Worm (Caenorhabditis elegans): Measurements from ENCODE around the gene tut-2.

tut-2 gene

ce11 chrV:10657959-10658358 lies at the start of gene tut-2:
TSS of gene tut-2 (plus strand) at chrV:10658235.
- TF ChIP-seq ztf-29 (GFP tag; IDR thresholded peaks at IDR 0.05) (0 out of 2 replicates have a peak, but pooled peaks have one; percentile 6), T22C8.4 (GFP tag; IDR thresholded peaks at IDR 0.05) (no peak)

ce11 chrV:10615496-10615895 lies 42.5 kb upstream of the tut-2 start, which contains the start of gene H09F14.1:
TSS of gene H09F14.1 (minus strand) at chrV:10615596.
- TF ChIP-seq T22C8.4 (GFP tag; IDR thresholded peaks at IDR 0.05) (no peak), ref-1 (GFP tag; conservative IDR thresholded peaks at IDR 0.05) (no peak), cog-1 (tag; optimal IDR thresholded peaks at IDR 0.05) (no peak), tab-1 (GFP tag; IDR thresholded peaks at IDR 0.05) (no peak), ztf-29 (GFP tag; IDR thresholded peaks at IDR 0.05) (no peak), ztf-23 (GFP tag; IDR thresholded peaks at IDR 0.05) (no peak), flt-1 (GFP tag; IDR thresholded peaks at IDR 0.05) (no peak), med-1 (GFP tag; optimal IDR thresholded peaks at IDR 0.05; ENCODE audit: insufficient read depth) (no peak), klf-2 (GFP tag; conservative IDR thresholded peaks at IDR 0.05) (no peak)

ce11 chrV:10630497-10630896 lies 27.5 kb upstream of the tut-2 start:
- TF ChIP-seq med-1 (GFP tag; optimal IDR thresholded peaks at IDR 0.05; ENCODE audit: insufficient read depth) (no peak), T22C8.4 (GFP tag; IDR thresholded peaks at IDR 0.05) (no peak), flt-1 (GFP tag; IDR thresholded peaks at IDR 0.05) (no peak), klf-2 (GFP tag; conservative IDR thresholded peaks at IDR 0.05) (no peak), ztf-29 (GFP tag; IDR thresholded peaks at IDR 0.05) (no peak), tab-1 (GFP tag; IDR thresholded peaks at IDR 0.05) (no peak), ztf-23 (GFP tag; IDR thresholded peaks at IDR 0.05) (no peak), ref-1 (GFP tag; conservative IDR thresholded peaks at IDR 0.05) (no peak), cog-1 (tag; optimal IDR thresholded peaks at IDR 0.05) (no peak)

ce11 chrV:10632758-10633157 lies 25.3 kb upstream of the tut-2 start, which contains the start of gene mab-23:
TSS of gene mab-23 (plus strand) at chrV:10633058.
- TF ChIP-seq T22C8.4 (GFP tag; IDR thresholded peaks at IDR 0.05) (no peak), ref-1 (GFP tag; conservative IDR thresholded peaks at IDR 0.05) (no peak), klf-2 (GFP tag; conservative IDR thresholded peaks at IDR 0.05) (no peak), ztf-23 (GFP tag; IDR thresholded peaks at IDR 0.05) (no peak), ztf-29 (GFP tag; IDR thresholded peaks at IDR 0.05) (no peak), cog-1 (tag; optimal IDR thresholded peaks at IDR 0.05) (no peak)

ce11 chrV:10635722-10636121 lies 22.3 kb upstream of the tut-2 start, which contains the start of gene kvs-2:
TSS of gene kvs-2 (plus strand) at chrV:10636022.
- TF ChIP-seq ztf-23 (GFP tag; IDR thresholded peaks at IDR 0.05) (no peak), ztf-29 (GFP tag; IDR thresholded peaks at IDR 0.05) (no peak), cog-1 (tag; optimal IDR thresholded peaks at IDR 0.05) (no peak), med-1 (GFP tag; optimal IDR thresholded peaks at IDR 0.05; ENCODE audit: insufficient read depth) (no peak), klf-2 (GFP tag; conservative IDR thresholded peaks at IDR 0.05) (no peak), T22C8.4 (GFP tag; IDR thresholded peaks at IDR 0.05) (no peak), ref-1 (GFP tag; conservative IDR thresholded peaks at IDR 0.05) (no peak), flt-1 (GFP tag; IDR thresholded peaks at IDR 0.05) (no peak), tab-1 (GFP tag; IDR thresholded peaks at IDR 0.05) (no peak)

ce11 chrV:10640977-10641376 lies 17.1 kb upstream of the tut-2 start:
- TF ChIP-seq T22C8.4 (GFP tag; IDR thresholded peaks at IDR 0.05) (no peak), klf-2 (GFP tag; conservative IDR thresholded peaks at IDR 0.05) (no peak)

- TF ChIP-seq cog-1 (tag; optimal IDR thresholded peaks at IDR 0.05): no peak
- TF ChIP-seq ztf-23 (GFP tag; IDR thresholded peaks at IDR 0.05): no peak
- no peak for TF ChIP-seq flt-1 (GFP tag; IDR thresholded peaks at IDR 0.05)
- TF ChIP-seq T22C8.4 (GFP tag; IDR thresholded peaks at IDR 0.05): no peak
- TF ChIP-seq ztf-29 (GFP tag; IDR thresholded peaks at IDR 0.05): no peak
- TF ChIP-seq med-1 (GFP tag; optimal IDR thresholded peaks at IDR 0.05; ENCODE audit: insufficient read depth): no peak
- no peak for TF ChIP-seq klf-2 (GFP tag; conservative IDR thresholded peaks at IDR 0.05)
- TF ChIP-seq tab-1 (GFP tag; IDR thresholded peaks at IDR 0.05): no peak
- TF ChIP-seq ref-1 (GFP tag; conservative IDR thresholded peaks at IDR 0.05): no peak
These were observed 10.9 kb upstream of the tut-2 start, which contains the start of the genes C32C4.3 and C32C4.16 for ce11 chrV:10647043-10647611. TSS of gene C32C4.3 (minus strand) at chrV:10647143. TSS of gene C32C4.16 (plus strand) at chrV:10647561.

ce11 chrV:10648146-10648545 lies 9.9 kb upstream of the tut-2 start, which contains the start of gene aqp-6:
TSS of gene aqp-6 (plus strand) at chrV:10648446.
- TF ChIP-seq ztf-29 (GFP tag; IDR thresholded peaks at IDR 0.05) (no peak), cog-1 (tag; optimal IDR thresholded peaks at IDR 0.05) (no peak), flt-1 (GFP tag; IDR thresholded peaks at IDR 0.05) (no peak), ztf-23 (GFP tag; IDR thresholded peaks at IDR 0.05) (no peak), T22C8.4 (GFP tag; IDR thresholded peaks at IDR 0.05) (no peak), tab-1 (GFP tag; IDR thresholded peaks at IDR 0.05) (no peak), med-1 (GFP tag; optimal IDR thresholded peaks at IDR 0.05; ENCODE audit: insufficient read depth) (no peak), ref-1 (GFP tag; conservative IDR thresholded peaks at IDR 0.05) (no peak), klf-2 (GFP tag; conservative IDR thresholded peaks at IDR 0.05) (no peak)

ce11 chrV:10654165-10654564 lies 3.9 kb upstream of the tut-2 start, which contains the start of gene ugt-35:
TSS of gene ugt-35 (minus strand) at chrV:10654265.
- TF ChIP-seq ztf-23 (GFP tag; IDR thresholded peaks at IDR 0.05): no peak
- no peak for TF ChIP-seq tab-1 (GFP tag; IDR thresholded peaks at IDR 0.05)
- no peak for TF ChIP-seq ref-1 (GFP tag; conservative IDR thresholded peaks at IDR 0.05)
- no peak for TF ChIP-seq klf-2 (GFP tag; conservative IDR thresholded peaks at IDR 0.05)
- TF ChIP-seq T22C8.4 (GFP tag; IDR thresholded peaks at IDR 0.05): no peak
- no peak for TF ChIP-seq flt-1 (GFP tag; IDR thresholded peaks at IDR 0.05)
- TF ChIP-seq cog-1 (tag; optimal IDR thresholded peaks at IDR 0.05): no peak
- no peak for TF ChIP-seq ztf-29 (GFP tag; IDR thresholded peaks at IDR 0.05)
- no peak for TF ChIP-seq med-1 (GFP tag; optimal IDR thresholded peaks at IDR 0.05; ENCODE audit: insufficient read depth)

- no peak for TF ChIP-seq ztf-29 (GFP tag; IDR thresholded peaks at IDR 0.05)
- TF ChIP-seq tab-1 (GFP tag; IDR thresholded peaks at IDR 0.05): no peak
- no peak for TF ChIP-seq med-1 (GFP tag; optimal IDR thresholded peaks at IDR 0.05; ENCODE audit: insufficient read depth)
- no peak for TF ChIP-seq ztf-23 (GFP tag; IDR thresholded peaks at IDR 0.05)
- no peak for TF ChIP-seq klf-2 (GFP tag; conservative IDR thresholded peaks at IDR 0.05)
- no peak for TF ChIP-seq T22C8.4 (GFP tag; IDR thresholded peaks at IDR 0.05)
- no peak for TF ChIP-seq ref-1 (GFP tag; conservative IDR thresholded peaks at IDR 0.05)
- no peak for TF ChIP-seq flt-1 (GFP tag; IDR thresholded peaks at IDR 0.05)
- no peak for TF ChIP-seq cog-1 (tag; optimal IDR thresholded peaks at IDR 0.05)
These were observed 1.1 kb upstream of the tut-2 start, which contains the start of gene ugt-34 for ce11 chrV:10656958-10657357. TSS of gene ugt-34 (minus strand) at chrV:10656978.

Data from whole organism, midembryonic.